Worm (Caenorhabditis elegans) whole organism, L4/young adult: ENCODE results near the gene sre-42.
A peak's percentile ranks its signal among the peaks of the same experiment; 100 is the strongest.

Experiments
- W03F9.2 ChIP-seq: fragments of 150-350 bp; optimal IDR thresholded peaks from 2 replicates; lab custom pipeline; 2014; ENCODE audit warnings: missing biosample characterization, missing genetic modification characterization
- dao-5 ChIP-seq: sonication (generic microtip); optimal IDR thresholded peaks from 2 replicates; lab custom pipeline; 2016; ENCODE audit warnings: missing genotype, missing genetic modification characterization, moderate library complexity, missing compliant biosample characterization
- him-1 ChIP-seq: sonication (generic microtip); optimal IDR thresholded peaks from 2 replicates; lab custom pipeline; 2016; ENCODE audit warnings: missing genotype, missing genetic modification reagents, missing genetic modification characterization, missing compliant biosample characterization

sre-42 gene

ce11 chrII:12386781-12387180, at the start of gene sre-42:
sre-42 (minus strand) TSS chrII:12386881.
- TF ChIP-seq dao-5 (tag; lab: Kevin White, UChicago): no peak

DNA sequence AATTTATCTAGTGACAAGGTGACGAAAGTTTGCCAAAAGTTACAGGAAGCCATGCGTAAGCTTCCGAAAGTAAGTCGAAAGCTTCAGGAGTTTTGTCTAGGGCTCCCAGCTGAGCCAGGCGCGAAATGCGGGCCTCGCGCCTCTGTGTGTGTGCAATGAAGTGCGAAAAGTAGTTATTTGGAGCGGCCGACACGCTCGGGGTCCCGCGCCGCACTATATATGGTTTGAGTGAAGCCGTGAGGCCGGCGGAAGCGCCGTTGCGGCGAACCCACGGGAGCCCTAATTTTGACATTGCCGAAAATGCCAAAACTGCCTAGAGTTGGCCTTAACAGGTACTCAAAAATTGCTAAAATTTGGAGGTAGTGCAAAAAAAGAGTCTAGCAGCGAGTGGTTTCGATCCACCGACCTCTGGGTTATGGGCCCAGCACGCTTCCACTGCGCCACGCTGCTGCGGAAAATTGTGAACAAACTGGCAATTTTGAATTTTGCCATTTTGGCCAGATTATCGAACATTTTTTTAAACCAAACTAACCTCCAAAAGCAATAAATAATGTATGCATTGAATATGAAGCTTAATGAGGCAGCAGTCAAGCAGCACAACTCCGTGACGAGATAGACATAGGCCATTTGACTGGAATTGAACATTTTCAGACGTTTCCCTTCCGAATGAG, 48.7 kb upstream of the sre-42 start:
- no peak for TF ChIP-seq W03F9.2 (tag; lab: Kevin White, UChicago)
- TF ChIP-seq dao-5 (tag; lab: Kevin White, UChicago): no peak

DNA sequence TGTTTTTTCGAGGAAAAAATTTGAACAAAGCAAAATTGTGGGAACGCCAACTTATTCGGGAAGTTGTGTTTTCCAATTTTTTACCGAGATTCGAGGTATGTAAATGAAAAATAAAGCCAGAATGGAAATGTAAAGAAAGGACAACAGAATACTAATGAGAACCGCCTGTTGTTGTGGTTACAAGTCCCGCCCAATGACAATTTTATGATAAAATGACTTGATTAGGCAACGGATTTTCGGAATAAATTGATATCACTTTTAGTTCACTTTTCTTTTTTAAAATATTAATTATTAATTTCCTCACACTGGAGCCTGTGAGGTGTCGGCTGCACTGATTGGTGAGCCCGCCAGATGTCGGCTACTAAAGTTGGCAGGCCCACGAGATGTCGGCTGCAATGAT, 45.7 kb upstream of the sre-42 start, which contains the start of gene dct-12:
Gene dct-12, minus strand, starts transcription at position 101 of the 400 bp plus-strand sequence.
- TF ChIP-seq him-1 (tag; lab: Kevin White, UChicago): no peak

DNA sequence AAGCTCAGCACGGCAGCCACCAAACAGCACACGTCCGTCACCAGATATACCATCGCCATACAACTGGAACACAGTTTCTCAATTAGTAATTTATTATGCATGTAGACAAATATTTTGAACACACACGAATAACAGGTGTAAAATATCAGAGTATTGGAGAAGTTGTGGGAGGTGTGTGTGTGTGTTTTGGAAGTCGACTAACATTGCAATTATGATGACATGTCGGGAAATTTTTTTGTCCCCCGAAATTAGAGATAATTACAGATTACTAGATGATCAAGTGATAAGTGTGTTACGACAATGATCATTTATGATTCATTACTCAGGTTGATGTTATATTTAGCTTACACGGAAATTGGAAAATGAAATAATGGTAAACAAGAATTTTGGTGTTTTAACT, 43.1 kb upstream of the sre-42 start, which contains the start of gene Y57A10C.8:
Gene Y57A10C.8, minus strand, starts transcription at position 101 of the 400 bp plus-strand sequence.
- TF ChIP-seq him-1 (tag; lab: Kevin White, UChicago): no peak
- no peak for TF ChIP-seq W03F9.2 (tag; lab: Kevin White, UChicago)
- no peak for TF ChIP-seq dao-5 (tag; lab: Kevin White, UChicago)

DNA sequence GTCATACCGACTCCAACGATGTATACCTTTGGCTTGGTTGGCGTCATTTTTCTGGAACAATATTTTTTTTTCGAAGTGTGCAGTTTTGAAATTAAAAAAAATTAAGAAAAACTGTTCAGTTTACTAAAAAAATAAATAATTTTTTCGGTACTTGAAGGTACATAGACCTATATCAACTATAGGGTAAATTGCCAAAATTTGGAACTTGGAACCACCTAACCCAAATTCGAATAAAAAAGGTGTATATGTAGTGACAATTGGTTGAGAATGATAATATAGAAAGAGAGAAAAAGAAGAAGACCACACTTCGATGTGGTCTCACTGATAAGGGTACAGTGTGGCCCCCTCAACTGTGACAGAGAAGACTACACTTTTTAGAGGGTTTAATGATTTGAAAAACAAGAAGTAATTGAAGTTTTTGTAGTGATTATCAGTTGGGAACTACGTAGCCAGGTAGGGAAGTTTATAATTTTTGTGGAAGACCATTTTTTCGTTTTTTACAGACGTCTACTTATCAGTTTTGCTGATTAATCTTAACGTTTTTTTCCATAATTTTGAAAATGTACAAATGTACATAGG, 39.1 kb upstream of the sre-42 start, which contains the start of gene daf-22:
Gene daf-22, minus strand, starts transcription at position 51 of the 579 bp plus-strand sequence.
- TF ChIP-seq W03F9.2 (tag; lab: Kevin White, UChicago) (peak; percentile 32), him-1 (tag; lab: Kevin White, UChicago) (no peak), dao-5 (tag; lab: Kevin White, UChicago) (no peak)

DNA sequence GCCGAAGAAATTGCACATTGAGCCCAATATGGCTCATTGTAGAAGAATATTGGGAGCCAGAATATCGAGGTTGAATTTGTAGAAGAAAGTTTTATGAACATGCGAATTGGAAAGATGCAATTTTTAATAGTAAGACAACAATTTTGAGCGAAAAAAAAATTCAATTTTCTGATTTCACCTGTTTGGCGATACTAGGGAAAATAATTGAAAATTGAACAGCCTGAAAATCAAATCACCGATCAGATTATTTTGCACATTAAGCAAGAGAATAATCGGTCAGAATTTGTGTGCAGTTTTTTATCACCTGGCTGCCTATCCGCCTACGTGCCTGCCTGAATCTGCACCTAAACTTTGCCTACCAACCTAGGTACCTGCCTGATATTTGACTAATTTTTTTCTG, 33.8 kb upstream of the sre-42 start, which contains the start of gene sre-26:
Gene sre-26, minus strand, starts transcription at position 101 of the 400 bp plus-strand sequence.
- TF ChIP-seq him-1 (tag; lab: Kevin White, UChicago) (no peak), dao-5 (tag; lab: Kevin White, UChicago) (no peak), W03F9.2 (tag; lab: Kevin White, UChicago) (no peak)

- TF ChIP-seq W03F9.2 (tag; lab: Kevin White, UChicago): no peak
- no peak for TF ChIP-seq dao-5 (tag; lab: Kevin White, UChicago)
- TF ChIP-seq him-1 (tag; lab: Kevin White, UChicago): no peak
Observed at ce11 chrII:12417996-12418395, 31.3 kb upstream of the sre-42 start.

DNA sequence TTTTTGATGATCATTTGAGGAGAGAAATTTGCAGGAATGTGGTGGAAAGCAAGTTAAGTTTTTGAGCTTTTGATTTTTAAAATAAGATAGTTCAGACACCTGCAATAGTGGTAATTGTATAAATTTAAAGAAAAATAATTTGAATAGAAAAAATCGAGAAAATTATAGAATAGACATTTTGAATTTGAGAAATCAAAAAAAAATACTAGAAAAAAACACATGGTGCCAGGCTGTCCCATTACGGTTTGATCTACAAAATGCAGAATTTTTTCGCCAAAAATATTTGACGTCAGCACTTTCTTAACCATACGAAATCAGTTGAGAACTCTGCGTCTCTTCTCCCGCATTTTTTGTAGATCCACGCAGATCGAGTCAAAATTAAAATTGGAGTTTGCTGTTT, 30.8 kb upstream of the sre-42 start, which contains the start of gene sre-27:
Gene sre-27, minus strand, starts transcription at position 101 of the 400 bp plus-strand sequence.
- TF ChIP-seq W03F9.2 (tag; lab: Kevin White, UChicago) (no peak), dao-5 (tag; lab: Kevin White, UChicago) (no peak), him-1 (tag; lab: Kevin White, UChicago) (no peak)

DNA sequence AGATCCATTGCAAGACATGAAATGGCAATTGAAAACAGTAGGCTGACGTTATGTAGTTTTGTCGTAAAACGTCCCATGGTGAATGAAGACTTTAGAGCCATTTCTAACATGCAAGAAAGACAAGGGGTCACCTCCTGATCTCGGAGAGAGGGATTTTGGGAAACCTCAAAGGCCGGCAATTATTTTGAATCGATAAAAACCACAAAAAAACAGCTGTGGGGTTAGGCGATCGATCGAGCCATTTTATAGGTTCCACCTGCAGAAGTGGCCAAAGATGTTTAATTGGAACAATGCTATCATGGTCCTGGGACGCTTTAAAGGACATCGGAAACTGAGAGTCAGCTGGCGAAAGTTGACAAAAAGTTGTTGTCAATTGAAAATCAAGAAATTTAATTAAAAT, 28.1 kb upstream of the sre-42 start, which contains the start of gene Y57A10C.11:
Gene Y57A10C.11, minus strand, starts transcription at position 101 of the 400 bp plus-strand sequence.
- TF ChIP-seq dao-5 (tag; lab: Kevin White, UChicago) (no peak), him-1 (tag; lab: Kevin White, UChicago) (no peak), W03F9.2 (tag; lab: Kevin White, UChicago) (no peak)

- TF ChIP-seq W03F9.2 (tag; lab: Kevin White, UChicago): no peak
- no peak for TF ChIP-seq dao-5 (tag; lab: Kevin White, UChicago)
- TF ChIP-seq him-1 (tag; lab: Kevin White, UChicago): no peak
Observed at ce11 chrII:12412417-12412816, 25.7 kb upstream of the sre-42 start, which contains the start of gene Y57A10C.1. Y57A10C.1 (minus strand) TSS chrII:12412517.

DNA sequence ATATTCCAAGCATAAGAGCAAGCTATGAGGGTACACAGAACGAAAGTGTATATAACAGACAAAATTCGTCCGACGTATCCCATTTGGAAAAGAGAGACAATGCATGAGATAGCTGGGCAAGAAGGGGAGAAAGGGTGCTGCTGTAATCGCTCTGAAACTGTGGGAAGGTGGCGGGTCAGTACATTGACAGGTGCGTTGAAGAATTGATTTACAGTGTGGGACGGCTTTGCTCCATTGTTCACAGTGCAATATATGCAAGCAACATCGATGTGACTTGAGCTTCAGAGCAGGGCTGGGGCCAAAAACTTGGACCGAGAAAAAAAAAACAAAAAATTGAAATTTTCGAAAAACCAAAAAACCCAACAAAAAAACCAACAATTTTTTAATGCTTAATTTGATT, 23.4 kb upstream of the sre-42 start, which contains the start of gene F57G9.3:
Gene F57G9.3, minus strand, starts transcription at position 101 of the 400 bp plus-strand sequence.
- no peak for TF ChIP-seq him-1 (tag; lab: Kevin White, UChicago)
- TF ChIP-seq dao-5 (tag; lab: Kevin White, UChicago): no peak
- TF ChIP-seq W03F9.2 (tag; lab: Kevin White, UChicago): no peak

DNA sequence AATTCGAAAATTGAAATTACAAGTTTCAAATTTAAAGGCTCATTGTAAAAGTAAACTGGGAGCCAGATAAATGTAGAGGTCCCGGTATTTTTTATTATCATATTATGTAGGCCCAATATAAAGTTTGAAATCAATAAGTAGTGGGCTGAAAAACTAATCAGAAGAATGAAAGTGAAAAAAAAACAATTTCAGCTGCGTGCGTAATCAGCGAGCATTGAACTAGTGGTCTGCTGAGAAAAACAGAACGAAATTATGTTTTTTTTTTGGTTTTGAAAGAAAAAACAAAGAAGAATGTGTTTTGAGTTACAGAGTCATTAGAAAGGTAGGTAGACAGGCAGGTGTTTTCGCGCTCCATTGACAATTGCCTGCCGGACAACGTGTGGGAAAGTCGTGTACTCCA, 22.0 kb upstream of the sre-42 start, which contains the start of gene sre-31:
Gene sre-31, minus strand, starts transcription at position 101 of the 400 bp plus-strand sequence.
- no peak for TF ChIP-seq dao-5 (tag; lab: Kevin White, UChicago)
- no peak for TF ChIP-seq him-1 (tag; lab: Kevin White, UChicago)
- no peak for TF ChIP-seq W03F9.2 (tag; lab: Kevin White, UChicago)

ce11 chrII:12406394-12406793, 19.7 kb upstream of the sre-42 start, which contains the start of gene sre-30:
sre-30 (minus strand) TSS chrII:12406494.
- TF ChIP-seq him-1 (tag; lab: Kevin White, UChicago) (no peak), dao-5 (tag; lab: Kevin White, UChicago) (no peak), W03F9.2 (tag; lab: Kevin White, UChicago) (no peak)
